Worm (Caenorhabditis elegans) whole organism, dauer: ENCODE measurements around the gene Y49F6B.8.
"Not testable (repeated sequence)": the region's sequence is repeated elsewhere in the genome, so short reads cannot be mapped to it uniquely, and the experiment has no call there.

Experiments used
- unc-62 ChIP-seq: sonication (generic microtip); optimal IDR thresholded peaks from 2 replicates; lab custom pipeline; 2017; ENCODE audit warnings: missing biosample characterization, missing genetic modification reagents, missing genetic modification characterization

Y49F6B.8 gene

DNA sequence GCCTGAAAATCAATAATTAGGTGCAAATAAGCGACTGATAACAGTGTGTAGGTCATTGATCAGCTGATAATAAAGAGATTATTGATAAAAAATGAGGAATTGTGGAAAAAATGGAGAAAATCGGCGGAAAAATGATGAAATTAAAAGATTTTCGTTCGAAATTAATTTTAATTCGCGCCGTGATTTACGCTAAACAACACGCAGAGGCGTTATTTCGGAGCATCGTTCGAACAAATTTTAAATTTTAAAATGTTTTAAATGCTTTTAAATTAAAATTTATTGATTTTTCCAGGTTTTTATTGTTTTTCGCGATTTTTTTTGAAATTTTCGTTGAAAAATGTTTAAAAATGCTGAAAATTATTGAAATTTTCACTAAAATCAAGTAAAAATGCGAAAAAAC is 17.9 kb upstream of the Y49F6B.8 start, which contains the start of gene Y49F6B.9:
TSS of gene Y49F6B.9 (minus strand) at position 2 of the 400 bp plus-strand sequence.
- no peak for TF ChIP-seq unc-62 (GFP tag; lab: Kevin White, UChicago)

DNA sequence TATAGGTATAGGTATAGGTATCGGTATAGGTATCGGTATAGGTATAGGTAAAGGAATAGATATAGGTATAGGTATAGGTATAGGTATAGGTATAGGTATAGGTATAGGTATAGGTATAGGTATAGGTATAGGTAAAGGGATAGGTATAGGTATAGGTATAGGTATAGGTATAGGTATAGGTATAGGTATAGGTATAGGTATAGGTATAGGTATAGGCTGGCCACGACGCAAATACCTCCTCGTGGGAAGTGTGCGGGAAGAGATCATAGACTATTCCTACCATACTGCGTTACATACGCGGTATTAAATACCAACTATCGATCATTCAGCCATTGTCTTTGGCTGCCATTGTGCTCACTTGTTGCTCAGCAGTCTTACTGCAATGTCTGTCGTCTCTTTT is 9.3 kb upstream of the Y49F6B.8 start, which contains the start of gene fbxb-112:
TSS of gene fbxb-112 (plus strand) at position 301 of the 400 bp plus-strand sequence.
- not testable (repeated sequence) for TF ChIP-seq unc-62 (GFP tag; lab: Kevin White, UChicago)

DNA sequence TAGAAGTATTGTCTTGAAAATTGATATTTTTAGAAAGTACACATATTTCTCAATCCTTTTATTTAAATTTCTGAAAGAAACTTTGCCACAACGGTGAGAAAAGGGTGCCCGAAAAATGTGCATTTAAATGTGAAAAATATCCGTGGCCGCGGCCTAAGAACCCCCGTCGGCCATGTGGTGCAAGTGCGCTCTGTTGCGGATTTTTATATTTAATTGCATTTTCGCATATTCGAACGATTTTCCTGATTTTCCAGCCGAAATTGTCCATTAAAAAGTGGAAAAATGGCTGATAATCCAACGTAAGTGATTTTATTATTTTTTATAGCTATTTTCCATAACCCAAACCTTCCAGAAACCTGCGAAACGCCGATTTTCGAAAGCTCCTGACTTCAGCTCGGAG is 747 bp upstream of the Y49F6B.8 start, which contains the start of gene smu-2:
TSS of gene smu-2 (plus strand) at position 178 of the 400 bp plus-strand sequence.
- TF ChIP-seq unc-62 (GFP tag; lab: Kevin White, UChicago) = no peak

DNA sequence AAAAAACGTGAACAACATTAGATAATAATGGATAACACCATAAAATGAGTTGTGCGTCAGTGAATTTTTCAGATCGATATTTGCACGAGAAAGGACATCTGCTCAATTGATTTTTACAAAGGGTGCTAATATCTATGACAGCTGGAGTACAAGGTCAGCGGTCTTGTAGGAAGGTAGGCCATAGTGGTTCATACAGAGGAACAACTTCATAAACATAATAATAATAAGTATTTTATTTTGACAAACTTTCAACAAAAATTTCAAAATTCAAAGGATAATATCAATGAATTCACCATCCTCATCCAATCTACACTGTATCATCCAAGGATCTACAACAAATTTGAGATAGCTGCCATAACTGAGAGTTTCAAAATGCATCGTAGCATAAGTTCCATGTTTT is 4.3 kb downstream of the Y49F6B.8 start, which contains the start of gene fbxb-104:
TSS of gene fbxb-104 (minus strand) at position 101 of the 400 bp plus-strand sequence.
- TF ChIP-seq unc-62 (GFP tag; lab: Kevin White, UChicago) = no peak

DNA sequence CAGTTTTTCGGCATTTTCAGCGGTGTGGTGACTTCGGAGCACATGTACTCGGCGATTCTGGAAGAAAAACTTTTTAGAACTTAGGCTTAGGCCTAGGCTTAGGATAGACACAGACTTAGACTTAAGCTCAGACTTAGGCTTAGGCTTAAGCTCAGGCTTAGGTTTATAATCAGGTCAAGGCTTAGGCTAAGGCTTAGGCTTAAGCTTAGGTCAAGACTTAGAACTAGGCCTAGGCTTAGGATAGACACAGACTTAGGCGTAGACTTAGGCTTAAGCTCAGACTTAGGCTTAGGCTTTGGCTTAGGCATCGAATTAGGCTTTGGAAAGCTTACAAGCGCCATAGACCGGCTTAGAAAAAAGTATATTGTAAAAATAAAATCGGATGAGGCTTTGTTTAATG is 4.9 kb downstream of the Y49F6B.8 start:
- no peak for TF ChIP-seq unc-62 (GFP tag; lab: Kevin White, UChicago)

DNA sequence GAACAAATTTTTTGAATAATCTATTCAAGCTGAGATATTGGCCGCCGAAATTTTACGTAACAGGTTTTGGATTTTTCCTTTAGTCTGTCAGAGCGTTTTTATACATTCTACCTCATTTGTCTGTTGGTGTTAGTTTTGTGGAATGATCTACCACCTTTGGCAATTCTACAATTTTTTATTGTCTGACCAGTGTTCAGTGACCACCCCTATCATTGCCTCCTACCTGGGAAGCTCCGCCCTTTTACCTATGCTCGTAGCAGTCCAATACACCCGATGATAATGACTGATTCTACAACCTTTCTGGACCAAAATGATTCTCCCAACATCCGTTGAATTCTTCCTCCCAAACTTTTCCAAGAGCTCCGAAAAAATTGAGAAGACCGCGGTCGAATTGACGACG is 7.7 kb downstream of the Y49F6B.8 start, which contains the start of gene sdz-32:
TSS of gene sdz-32 (plus strand) at position 301 of the 400 bp plus-strand sequence.
- no peak for TF ChIP-seq unc-62 (GFP tag; lab: Kevin White, UChicago)

DNA sequence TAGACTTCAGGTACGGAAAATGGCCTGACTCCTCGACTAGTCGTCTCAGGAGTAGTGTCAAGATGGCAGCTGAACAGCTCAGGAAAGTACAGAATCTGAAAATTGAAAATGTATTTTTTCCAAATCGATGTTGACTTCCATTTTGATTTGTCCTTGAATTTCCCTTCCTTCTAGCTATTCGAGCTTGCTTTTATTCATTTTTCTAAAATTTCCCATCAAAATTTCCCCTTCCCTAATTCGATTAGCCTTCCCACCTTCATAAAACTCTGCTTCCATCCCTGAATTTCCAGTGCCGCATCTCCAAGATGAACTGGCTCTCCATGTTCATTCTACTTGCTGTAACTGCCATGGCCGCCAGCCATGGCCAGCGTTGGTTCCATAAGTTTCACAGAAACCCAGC is 8.7 kb downstream of the Y49F6B.8 start, which contains the start of gene Y49F6B.6:
TSS of gene Y49F6B.6 (plus strand) at position 301 of the 400 bp plus-strand sequence.
- TF ChIP-seq unc-62 (GFP tag; lab: Kevin White, UChicago) = no peak

DNA sequence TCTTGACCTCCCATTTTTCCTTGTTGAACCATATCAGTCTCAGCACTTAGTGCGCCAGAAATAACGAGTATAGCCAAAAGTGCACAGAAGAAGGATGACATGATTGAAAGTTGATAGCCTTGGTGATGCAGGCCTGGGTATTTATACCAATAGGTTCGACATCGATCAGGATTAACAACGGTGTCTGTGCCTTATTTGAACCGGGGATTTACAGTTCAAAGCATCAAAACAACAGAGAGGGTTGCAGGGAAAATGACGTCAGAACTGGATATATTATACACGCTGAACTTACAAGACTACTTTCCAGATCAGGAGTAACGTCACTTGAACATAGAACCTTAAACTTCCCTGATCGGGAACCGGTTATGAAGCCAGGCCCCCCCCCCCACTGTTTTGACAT is 9.2 kb downstream of the Y49F6B.8 start, which contains the start of gene Y49F6B.12:
TSS of gene Y49F6B.12 (minus strand) at position 101 of the 400 bp plus-strand sequence.
- no peak for TF ChIP-seq unc-62 (GFP tag; lab: Kevin White, UChicago)

DNA sequence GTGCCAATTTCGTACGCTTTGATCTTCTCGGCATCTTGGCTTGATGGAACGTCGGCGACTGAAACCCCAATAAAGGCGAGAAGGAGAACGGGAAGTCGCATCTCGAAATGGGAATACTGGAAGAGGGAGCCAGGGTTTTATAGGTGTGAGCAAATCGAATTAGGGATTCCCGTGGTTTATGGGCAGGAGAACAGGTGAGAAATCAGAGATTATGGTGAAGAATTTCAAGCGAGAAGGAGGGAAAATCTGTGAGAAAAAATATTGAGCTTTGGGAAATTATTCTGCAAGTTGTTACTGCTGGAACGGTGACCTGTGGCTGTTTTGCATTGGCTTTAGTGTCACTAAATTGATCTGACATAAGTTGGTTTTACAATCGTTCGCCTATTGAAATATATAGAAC is 9.9 kb downstream of the Y49F6B.8 start, which contains the start of gene Y49F6B.13:
TSS of gene Y49F6B.13 (minus strand) at position 101 of the 400 bp plus-strand sequence.
- TF ChIP-seq unc-62 (GFP tag; lab: Kevin White, UChicago) = no peak

DNA sequence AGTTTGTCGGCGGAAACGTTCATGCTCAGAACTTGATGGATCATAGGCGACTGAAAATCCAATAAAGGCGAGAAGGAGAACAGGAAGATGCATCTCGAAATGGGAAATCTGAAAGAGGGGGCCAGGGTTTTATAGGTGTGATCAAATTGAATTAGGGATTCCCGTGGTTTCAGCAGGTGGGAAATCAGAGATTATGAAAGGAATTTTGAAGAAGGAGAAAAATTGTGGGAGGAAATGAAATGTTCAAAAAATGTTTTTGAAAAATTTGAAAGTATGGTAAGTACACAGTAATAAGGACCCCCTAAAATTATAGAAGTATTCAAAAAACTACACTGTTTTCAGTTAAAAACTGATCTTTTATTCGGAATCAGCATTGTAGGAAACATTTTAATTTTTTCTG is 10.9 kb downstream of the Y49F6B.8 start, which contains the start of gene Y49F6B.20:
TSS of gene Y49F6B.20 (minus strand) at position 101 of the 400 bp plus-strand sequence.
- no peak for TF ChIP-seq unc-62 (GFP tag; lab: Kevin White, UChicago)

DNA sequence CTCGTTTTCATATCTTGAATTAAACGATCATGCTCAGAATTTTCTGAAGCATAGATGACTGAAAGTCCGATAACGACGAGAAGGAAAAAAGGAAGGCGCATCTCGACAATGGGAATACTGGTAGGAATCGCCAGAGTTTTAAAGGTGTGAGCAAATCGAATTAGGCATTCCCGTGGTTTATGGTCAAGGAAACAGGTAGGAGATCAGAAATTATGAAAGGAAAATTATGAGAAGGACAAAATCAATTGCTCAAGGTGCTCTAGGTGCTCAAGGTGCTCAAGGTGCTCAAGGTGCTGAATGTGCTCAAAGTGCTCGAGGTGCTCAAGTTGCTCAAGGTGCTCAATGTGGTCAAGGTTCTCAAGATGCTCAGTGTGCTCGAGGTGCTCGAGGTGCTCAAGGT is 16.9 kb downstream of the Y49F6B.8 start, which contains the start of gene C16C8.10:
TSS of gene C16C8.10 (minus strand) at position 101 of the 400 bp plus-strand sequence.
- TF ChIP-seq unc-62 (GFP tag; lab: Kevin White, UChicago) = not testable (repeated sequence)

DNA sequence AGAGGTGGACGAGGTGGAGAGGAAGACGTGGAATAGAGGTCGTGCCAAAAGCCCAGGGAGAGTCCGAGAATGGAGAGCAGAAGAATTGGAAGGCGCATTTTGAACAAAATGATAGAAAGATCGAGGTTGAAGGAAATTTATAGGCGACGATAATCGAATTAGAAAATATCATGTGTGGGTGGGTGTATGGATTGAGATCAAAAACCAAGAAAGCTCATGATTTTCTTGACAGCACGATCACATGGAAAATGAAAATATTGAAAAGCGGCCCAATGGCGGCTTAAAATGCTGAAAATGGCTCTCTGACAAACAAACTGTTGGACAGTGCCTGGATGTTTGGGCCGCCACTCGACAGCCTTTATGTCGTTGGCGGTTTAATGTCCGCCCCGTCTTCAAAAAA is 18.4 kb downstream of the Y49F6B.8 start, which contains the start of gene C16C8.9:
TSS of gene C16C8.9 (minus strand) at position 101 of the 400 bp plus-strand sequence.
- no peak for TF ChIP-seq unc-62 (GFP tag; lab: Kevin White, UChicago)

DNA sequence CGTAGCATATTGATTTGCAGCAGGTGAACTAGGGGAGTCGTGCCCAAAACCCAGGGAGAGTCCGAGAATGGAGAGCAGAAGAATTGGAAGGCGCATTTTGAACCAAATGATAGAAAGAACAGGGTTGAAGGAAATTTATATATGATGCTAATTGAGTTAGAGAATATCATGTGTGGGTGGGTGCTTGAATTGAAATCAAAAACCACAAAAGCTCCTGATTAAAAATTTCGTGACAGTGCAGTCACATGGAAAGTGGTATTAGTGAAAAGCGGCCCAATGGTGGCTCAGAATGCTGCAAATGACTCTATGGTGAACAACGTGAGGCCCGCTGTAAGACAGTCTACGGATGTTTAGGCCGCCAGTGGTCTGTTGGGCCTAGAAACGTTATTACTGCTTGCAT is 19.9 kb downstream of the Y49F6B.8 start, which contains the start of gene C16C8.8:
TSS of gene C16C8.8 (minus strand) at position 101 of the 400 bp plus-strand sequence.
- TF ChIP-seq unc-62 (GFP tag; lab: Kevin White, UChicago) = no peak

DNA sequence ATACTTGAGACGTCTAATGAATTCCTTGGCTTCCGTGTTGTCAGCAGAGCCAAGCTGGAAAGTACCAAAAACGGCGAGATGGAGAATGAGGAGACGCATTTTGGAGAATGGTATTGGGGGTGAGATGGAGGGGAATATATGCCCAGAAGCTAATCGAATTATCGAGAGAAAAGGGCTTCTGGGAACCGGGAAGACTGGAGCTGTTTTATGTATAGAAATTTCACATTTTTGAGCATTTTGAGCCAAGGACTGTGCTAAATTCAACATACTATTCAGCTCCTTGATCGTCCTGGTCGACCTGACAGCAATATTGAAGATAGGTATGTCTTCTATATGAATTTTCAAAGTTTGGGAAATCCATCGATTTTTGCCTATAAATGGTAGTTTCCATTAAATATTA is 21.4 kb downstream of the Y49F6B.8 start, which contains the start of gene C16C8.7:
TSS of gene C16C8.7 (minus strand) at position 101 of the 400 bp plus-strand sequence.
- no peak for TF ChIP-seq unc-62 (GFP tag; lab: Kevin White, UChicago)

DNA sequence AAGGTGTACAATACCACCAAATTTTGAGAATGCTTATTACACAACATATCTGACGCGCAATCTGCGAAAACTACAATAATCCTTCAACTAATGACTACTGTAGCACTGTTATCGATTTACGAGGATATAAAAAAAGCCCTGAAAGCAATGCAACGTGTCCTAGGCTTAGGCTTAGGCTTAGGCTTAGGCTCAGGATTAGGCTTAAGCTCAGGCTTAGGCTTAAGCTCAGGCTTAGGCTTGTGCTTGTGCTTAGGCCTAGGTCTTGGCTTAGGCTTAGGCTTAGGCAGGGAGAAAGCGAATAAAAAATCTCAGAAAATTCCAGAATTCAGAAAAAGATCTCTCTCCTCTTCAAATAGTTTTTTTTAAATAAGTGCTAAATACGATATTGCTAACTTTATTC is 22.3 kb downstream of the Y49F6B.8 start:
- TF ChIP-seq unc-62 (GFP tag; lab: Kevin White, UChicago) = no peak

DNA sequence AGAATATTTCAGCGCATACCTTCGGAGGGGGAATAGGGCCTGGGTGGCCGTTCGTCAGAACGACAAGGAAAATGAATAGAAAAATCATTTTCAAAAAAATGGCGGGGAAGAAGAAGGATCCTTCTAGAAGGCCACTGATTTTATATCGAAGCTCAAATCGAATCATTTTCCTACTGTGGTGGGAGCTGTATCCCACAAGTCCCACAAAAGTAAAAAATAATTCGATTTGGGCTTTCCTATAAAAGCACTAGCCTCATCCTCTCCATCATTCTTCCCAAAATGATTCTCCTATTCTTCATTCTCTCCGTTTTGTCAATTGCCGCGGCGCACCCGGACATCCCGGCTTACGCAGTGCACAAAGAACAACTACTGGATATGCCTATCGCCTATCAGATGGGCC is 23.3 kb downstream of the Y49F6B.8 start, which contains the start of the genes C16C8.26 and C16C8.19:
TSS of gene C16C8.26 (minus strand) at position 101 of the 400 bp plus-strand sequence.
TSS of gene C16C8.19 (plus strand) at position 279 of the 400 bp plus-strand sequence.
- no peak for TF ChIP-seq unc-62 (GFP tag; lab: Kevin White, UChicago)
